Worm (Caenorhabditis elegans): ENCODE data around the gene C35A5.8.

ce11 chrV:10501295-10501694 lies 24.4 kb downstream of the C35A5.8 start, which contains the start of gene C35A5.3:
- TF ChIP-seq W03F9.2 (tag; optimal IDR thresholded peaks at IDR 0.05) (no peak), dao-5 (tag; optimal IDR thresholded peaks at IDR 0.05) (no peak)
